Fruit fly (Drosophila melanogaster): Measurements from ENCODE around the gene CtsB.

CtsB gene

DNA sequence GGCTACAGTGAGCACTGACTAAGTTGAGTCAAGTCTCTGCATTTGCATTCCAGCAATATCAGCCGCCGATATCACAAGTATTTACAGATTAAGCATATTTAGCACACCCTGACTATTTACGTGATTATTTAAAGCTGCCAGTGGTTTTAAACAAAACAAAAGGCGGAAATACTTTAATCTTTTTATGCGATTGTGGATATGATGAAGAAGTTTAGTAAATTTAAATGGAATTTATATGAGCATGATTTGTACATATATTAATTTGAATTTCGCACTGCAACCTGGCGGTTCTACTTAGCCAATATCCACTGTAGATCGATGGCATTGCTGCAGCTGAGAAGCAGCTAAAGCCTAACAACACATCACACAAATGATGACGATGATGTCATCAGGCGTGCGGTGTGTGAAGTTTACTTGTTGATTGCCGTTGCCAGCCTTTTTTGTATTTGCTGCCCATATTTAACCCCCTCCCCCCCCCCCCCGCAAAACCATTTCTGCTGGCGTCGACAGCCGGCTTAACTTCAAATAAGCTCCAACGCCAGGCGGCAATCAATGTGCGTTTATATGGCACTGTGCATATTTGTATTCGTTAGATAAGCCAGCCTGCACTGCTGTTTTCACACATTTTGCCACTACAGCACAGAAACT lies 33.7 kb upstream of the CtsB start (continued):
- TF ChIP-seq CG10366 (GFP tag; IDR thresholded peaks at IDR 0.05) (no peak; the same call in 1 of the 2 replicates), D19A (tag; optimal IDR thresholded peaks at IDR 0.05) (peak; percentile 55), ara (GFP tag; IDR thresholded peaks at IDR 0.05) (no peak), shn (GFP tag; optimal IDR thresholded peaks at IDR 0.05) (no peak), CG7786 (GFP tag; optimal IDR thresholded peaks at IDR 0.05) (peak; percentile 43), CG13894 (tag; optimal IDR thresholded peaks at IDR 0.05) (no peak), CG11398 (GFP tag; optimal IDR thresholded peaks at IDR 0.05) (no peak), CTCF (GFP tag; optimal IDR thresholded peaks at IDR 0.05) (no peak), fd96Cb (tag; optimal IDR thresholded peaks at IDR 0.05) (peak; percentile 49), bcd (GFP tag; optimal IDR thresholded peaks at IDR 0.05) (peak; percentile 62), CG6765 (GFP tag; optimal IDR thresholded peaks at IDR 0.05) (peak; percentile 13), Ets97D (GFP tag; optimal IDR thresholded peaks at IDR 0.05) (no peak), hbn (GFP tag; IDR thresholded peaks at IDR 0.05; ENCODE audit: partially characterized antibody) (no peak), ac (GFP tag; optimal IDR thresholded peaks at IDR 0.05) (no peak), CG8765 (GFP tag; IDR thresholded peaks at IDR 0.05) (no peak), CG14050 (GFP tag; IDR thresholded peaks at IDR 0.05) (no peak), cad (GFP tag; optimal IDR thresholded peaks at IDR 0.05) (no peak), CG10654 (GFP tag; optimal IDR thresholded peaks at IDR 0.05) (no peak), pros (GFP tag; optimal IDR thresholded peaks at IDR 0.05) (no peak), Ada2b (GFP tag; IDR thresholded peaks at IDR 0.05) (peak; percentile 36)

DNA sequence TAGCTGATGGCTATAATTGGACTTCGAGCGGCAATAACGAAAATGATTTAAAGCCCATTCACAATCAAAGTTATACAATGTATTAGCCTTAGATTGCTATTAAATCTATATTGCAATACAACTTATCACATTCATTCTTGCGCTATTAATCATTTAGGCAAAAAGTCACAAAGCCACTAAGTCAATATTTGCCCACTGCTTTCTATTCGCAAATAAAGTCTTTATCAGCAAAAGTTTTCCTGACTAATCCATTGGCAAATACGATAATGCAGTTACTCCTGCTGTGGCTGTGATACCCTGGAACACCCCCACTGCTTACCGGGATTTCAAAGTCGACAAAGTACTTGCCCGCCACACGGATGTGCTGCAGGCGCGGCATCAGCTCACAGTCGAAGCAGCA lies 32.1 kb upstream of the CtsB start:
- no peak for TF ChIP-seq CG4282 (GFP tag; optimal IDR thresholded peaks at IDR 0.05)
- TF ChIP-seq CrebB (tag; optimal IDR thresholded peaks at IDR 0.05), result no peak
- no peak for TF ChIP-seq stwl (tag; optimal IDR thresholded peaks at IDR 0.05)
- TF ChIP-seq Doc3 (GFP tag; IDR thresholded peaks at IDR 0.05; ENCODE audit: partially characterized antibody), result no peak
- no peak for TF ChIP-seq CG30403 (GFP tag; optimal IDR thresholded peaks at IDR 0.05)
- TF ChIP-seq CG17568 (GFP tag; optimal IDR thresholded peaks at IDR 0.05), result no peak
- TF ChIP-seq CG11504 (tag; optimal IDR thresholded peaks at IDR 0.05), result no peak
- TF ChIP-seq CG7556 (GFP tag; optimal IDR thresholded peaks at IDR 0.05), result no peak
- TF ChIP-seq CG4424 (GFP tag; optimal IDR thresholded peaks at IDR 0.05), result no peak
- no peak for TF ChIP-seq zen2 (GFP tag; IDR thresholded peaks at IDR 0.05; ENCODE audit: partially characterized antibody)
- no peak for TF ChIP-seq bab2 (GFP tag; optimal IDR thresholded peaks at IDR 0.05)
- TF ChIP-seq Lhr (GFP tag; optimal IDR thresholded peaks at IDR 0.05), result no peak
- TF ChIP-seq chif (GFP tag; optimal IDR thresholded peaks at IDR 0.05), result no peak
- no peak for TF ChIP-seq CG12744 (GFP tag; optimal IDR thresholded peaks at IDR 0.05)
- no peak for TF ChIP-seq shn (GFP tag; optimal IDR thresholded peaks at IDR 0.05)
- TF ChIP-seq mirr (GFP tag; optimal IDR thresholded peaks at IDR 0.05), result no peak
- no peak for TF ChIP-seq CG17359 (tag; optimal IDR thresholded peaks at IDR 0.05)
- no peak for TF ChIP-seq ind (GFP tag; optimal IDR thresholded peaks at IDR 0.05)
- TF ChIP-seq Ada2b (GFP tag; IDR thresholded peaks at IDR 0.05), result no peak
- no peak for TF ChIP-seq Opbp (GFP tag; IDR thresholded peaks at IDR 0.05; ENCODE audit: partially characterized antibody)

DNA sequence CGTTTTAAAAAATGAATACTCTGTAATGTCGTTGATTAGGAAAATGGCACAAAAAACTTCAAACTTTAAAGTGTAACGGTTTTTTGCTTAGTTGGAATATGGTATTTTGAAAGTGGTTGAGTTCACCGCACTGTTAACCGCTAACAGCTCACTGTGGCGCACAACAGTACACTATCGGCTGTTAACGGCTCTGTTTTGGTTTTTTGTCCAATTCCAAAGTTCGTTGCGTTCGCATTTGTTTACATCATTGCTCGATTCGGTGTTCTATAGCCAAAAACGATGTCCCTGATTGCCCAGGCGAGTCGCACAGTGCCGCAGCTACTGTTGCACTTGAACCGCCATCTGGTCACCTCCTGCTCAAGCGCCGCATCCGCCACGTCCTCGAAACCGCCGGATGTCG lies 29.5 kb upstream of the CtsB start, which contains the start of gene CG11095:
CG11095 (plus strand) TSS at position 205 of the 400 bp plus-strand sequence.
- TF ChIP-seq CG8765 (GFP tag; IDR thresholded peaks at IDR 0.05) (no peak), CG6791 (GFP tag; IDR thresholded peaks at IDR 0.05; ENCODE audit: partially characterized antibody) (peak; percentile 34; the same call in 1 of the 3 replicates), her (GFP tag; optimal IDR thresholded peaks at IDR 0.05) (no peak), Nf-YA (GFP tag; IDR thresholded peaks at IDR 0.05) (no peak), YL-1 (GFP tag; optimal IDR thresholded peaks at IDR 0.05) (peak; percentile 18), cas (GFP tag; IDR thresholded peaks at IDR 0.05) (no peak), Trl (optimal IDR thresholded peaks at IDR 0.05) (no peak), Trl (GFP tag; optimal IDR thresholded peaks at IDR 0.05) (no peak), Rfx (GFP tag; IDR thresholded peaks at IDR 0.05) (no peak), mld (GFP tag; IDR thresholded peaks at IDR 0.05; ENCODE audit: partially characterized antibody) (0 out of 3 replicates have a peak, but pooled peaks have one; percentile 56), CG15514 (GFP tag; optimal IDR thresholded peaks at IDR 0.05) (peak; percentile 54), CG6272 (GFP tag; IDR thresholded peaks at IDR 0.05) (no peak), Ets65A (GFP tag) (no peak), pb (GFP tag; optimal IDR thresholded peaks at IDR 0.05) (no peak), Rx (GFP tag; IDR thresholded peaks at IDR 0.05) (no peak)
